Worm (Caenorhabditis elegans) whole organism, L2 larva: Measurements from ENCODE around the gene F20D6.10.

ENCODE experiments used
- C34F6.9 ChIP-seq: fragments of 150-350 bp; optimal IDR thresholded peaks from 2 replicates; lab custom pipeline; 2014; ENCODE audit warnings: missing biosample characterization, missing genetic modification characterization
- F13H6.1 ChIP-seq: sonication (generic microtip); optimal IDR thresholded peaks from 2 replicates; lab custom pipeline; 2016; ENCODE audit warnings: missing genetic modification characterization, missing compliant biosample characterization
- R02D3.7 ChIP-seq: fragments of 150-350 bp; optimal IDR thresholded peaks from 2 replicates; lab custom pipeline; 2014; ENCODE audit warnings: missing biosample characterization, missing genetic modification characterization
- Y55F3AM.14 ChIP-seq: fragments of 200-800 bp; sonication (Bioruptor generic); optimal IDR thresholded peaks from 2 replicates; lab custom pipeline; 2018; ENCODE audit warnings: mild to moderate bottlenecking, missing genetic modification characterization, missing compliant biosample characterization
- ZK546.5 ChIP-seq: sonication (generic microtip); optimal IDR thresholded peaks from 2 replicates; lab custom pipeline; 2017; ENCODE audit warnings: missing biosample characterization, missing genetic modification characterization
- alr-1 ChIP-seq: fragments of 150-350 bp; optimal IDR thresholded peaks from 2 replicates; lab custom pipeline; 2014; ENCODE audit warnings: missing biosample characterization, missing genetic modification characterization
- aly-2 ChIP-seq: fragments of 150-350 bp; optimal IDR thresholded peaks from 2 replicates; lab custom pipeline; 2014; ENCODE audit warnings: missing biosample characterization, missing genetic modification characterization
- ama-1 ChIP-seq: fragments of 150-350 bp; optimal IDR thresholded peaks from 2 replicates; lab custom pipeline; 2018; ENCODE audit warnings: inconsistent platforms
- blmp-1 ChIP-seq: sonication (generic microtip); optimal IDR thresholded peaks from 2 replicates; lab custom pipeline; 2017; ENCODE audit warnings: missing genetic modification characterization, mild to moderate bottlenecking, missing compliant biosample characterization, antibody characterized with exemption, moderate library complexity; ENCODE audit not compliant: insufficient read depth
- ceh-16 ChIP-seq: fragments of 150-350 bp; optimal IDR thresholded peaks from 2 replicates; lab custom pipeline; 2014; ENCODE audit warnings: missing biosample characterization, missing genetic modification characterization
- ceh-82 ChIP-seq: fragments of 150-350 bp; optimal IDR thresholded peaks from 2 replicates; lab custom pipeline; 2014; ENCODE audit warnings: missing biosample characterization, missing genetic modification characterization
- crh-2 ChIP-seq: sonication (generic microtip); optimal IDR thresholded peaks from 2 replicates; lab custom pipeline; 2017; ENCODE audit warnings: missing biosample characterization, missing genetic modification characterization
- dmd-4 ChIP-seq: sonication (generic microtip); optimal IDR thresholded peaks from 2 replicates; lab custom pipeline; 2017; ENCODE audit warnings: missing biosample characterization, missing genetic modification characterization
- egl-27 ChIP-seq: sonication (generic microtip); optimal IDR thresholded peaks from 3 replicates; lab custom pipeline; 2017; ENCODE audit warnings: missing biosample characterization, missing genetic modification reagents, missing genetic modification characterization
- elt-1 ChIP-seq: fragments of 150-350 bp; optimal IDR thresholded peaks from 2 replicates; lab custom pipeline; 2014; ENCODE audit warnings: missing biosample characterization, missing genetic modification characterization
- elt-3 ChIP-seq: sonication (generic microtip); optimal IDR thresholded peaks from 2 replicates; lab custom pipeline; 2017; ENCODE audit warnings: missing biosample characterization, missing genetic modification characterization
- fos-1 ChIP-seq: fragments of 150-350 bp; optimal IDR thresholded peaks from 2 replicates; lab custom pipeline; 2014; ENCODE audit warnings: missing biosample characterization, missing genetic modification characterization
- gmeb-1 ChIP-seq: fragments of 150-350 bp; optimal IDR thresholded peaks from 2 replicates; lab custom pipeline; 2014; ENCODE audit warnings: missing biosample characterization, missing genetic modification characterization
- lin-13 ChIP-seq: fragments of 150-350 bp; optimal IDR thresholded peaks from 2 replicates; lab custom pipeline; 2014; ENCODE audit warnings: missing biosample characterization, missing genetic modification reagents, missing genetic modification characterization
- lin-39 ChIP-seq: fragments of 150-350 bp; optimal IDR thresholded peaks from 2 replicates; lab custom pipeline; 2014; ENCODE audit warnings: missing biosample characterization, missing genetic modification reagents, missing genetic modification characterization
- lsy-2 ChIP-seq, 2 experiments: fragments of 150-350 bp in 1 of 2; sonication (generic microtip) in 1 of 2; optimal IDR thresholded peaks; 2 replicates each; lab custom pipeline; 2014 to 2017; ENCODE audit warnings: missing biosample characterization in 2 of 2, missing genetic modification characterization in 2 of 2
- mab-5 ChIP-seq: fragments of 150-350 bp; optimal IDR thresholded peaks from 2 replicates; lab custom pipeline; 2014; ENCODE audit warnings: missing biosample characterization, missing genetic modification characterization
- mbf-1 ChIP-seq: sonication (generic microtip); optimal IDR thresholded peaks from 2 replicates; lab custom pipeline; 2017; ENCODE audit warnings: missing biosample characterization, missing genetic modification characterization
- mdl-1 ChIP-seq, 2 experiments: fragments of 150-350 bp in 1 of 2; sonication (generic microtip) in 1 of 2; optimal IDR thresholded peaks; 2 replicates each; lab custom pipeline; 2017; ENCODE audit warnings: missing biosample characterization in 2 of 2, missing genetic modification characterization in 2 of 2
- nhr-10 ChIP-seq: sonication (generic microtip); optimal IDR thresholded peaks from 2 replicates; lab custom pipeline; 2017; ENCODE audit warnings: missing biosample characterization, missing genetic modification characterization
- nhr-11 ChIP-seq: fragments of 150-350 bp; optimal IDR thresholded peaks from 2 replicates; lab custom pipeline; 2014; ENCODE audit warnings: missing biosample characterization, missing genetic modification characterization
- nhr-12 ChIP-seq: fragments of 150-350 bp; optimal IDR thresholded peaks from 2 replicates; lab custom pipeline; 2014; ENCODE audit warnings: missing biosample characterization, missing genetic modification characterization
- nhr-129 ChIP-seq: fragments of 150-350 bp; optimal IDR thresholded peaks from 2 replicates; lab custom pipeline; 2014; ENCODE audit warnings: missing biosample characterization, missing genetic modification characterization
- nhr-21 ChIP-seq: fragments of 150-350 bp; optimal IDR thresholded peaks from 2 replicates; lab custom pipeline; 2014; ENCODE audit warnings: missing biosample characterization, missing genetic modification characterization
- nhr-237 ChIP-seq: fragments of 150-350 bp; optimal IDR thresholded peaks from 2 replicates; lab custom pipeline; 2014; ENCODE audit warnings: missing biosample characterization, missing genetic modification characterization
- nhr-25 ChIP-seq: fragments of 150-350 bp; sonication (generic microtip); optimal IDR thresholded peaks from 3 replicates; lab custom pipeline; 2014; ENCODE audit warnings: missing biosample characterization, missing genetic modification characterization
- nhr-6 ChIP-seq: fragments of 150-350 bp; optimal IDR thresholded peaks from 2 replicates; lab custom pipeline; 2014; ENCODE audit warnings: missing biosample characterization, missing genetic modification characterization
- nhr-77 ChIP-seq: fragments of 150-350 bp; optimal IDR thresholded peaks from 2 replicates; lab custom pipeline; 2014; ENCODE audit warnings: missing biosample characterization, missing genetic modification characterization
- peb-1 ChIP-seq: fragments of 150-350 bp; optimal IDR thresholded peaks from 2 replicates; lab custom pipeline; 2014; ENCODE audit warnings: missing biosample characterization, missing genetic modification characterization
- sem-4 ChIP-seq: fragments of 150-350 bp; optimal IDR thresholded peaks from 2 replicates; lab custom pipeline; 2014; ENCODE audit warnings: missing biosample characterization, missing genetic modification reagents, missing genetic modification characterization
- skn-1 ChIP-seq: sonication (generic microtip); optimal IDR thresholded peaks from 2 replicates; lab custom pipeline; 2017; ENCODE audit warnings: missing biosample characterization, missing genetic modification characterization
- sma-3 ChIP-seq: sonication (generic microtip); optimal IDR thresholded peaks from 2 replicates; lab custom pipeline; 2016; ENCODE audit warnings: missing genetic modification reagents, missing genetic modification characterization, missing compliant biosample characterization
- sma-9 ChIP-seq, 2 experiments: fragments of 150-350 bp in 1 of 2; sonication (generic microtip) in 1 of 2; optimal IDR thresholded peaks; 2 replicates each; lab custom pipeline; 2014 to 2016; ENCODE audit warnings: missing genetic modification characterization in 2 of 2, mild to moderate bottlenecking in 1 of 2, missing biosample characterization in 1 of 2, missing compliant biosample characterization in 1 of 2, missing genetic modification reagents in 1 of 2, moderate library complexity in 1 of 2
- snpc-4 ChIP-seq: fragments of 150-350 bp; optimal IDR thresholded peaks from 2 replicates; lab custom pipeline; 2014; ENCODE audit warnings: missing biosample characterization, missing genetic modification characterization
- unc-55 ChIP-seq: fragments of 150-350 bp; sonication (generic microtip); optimal IDR thresholded peaks from 3 replicates; lab custom pipeline; 2014; ENCODE audit warnings: missing biosample characterization, missing genetic modification reagents, missing genetic modification characterization
- unc-62 ChIP-seq: fragments of 150-350 bp; optimal IDR thresholded peaks from 2 replicates; lab custom pipeline; 2014; ENCODE audit warnings: missing biosample characterization, missing genetic modification reagents, missing genetic modification characterization
- zag-1 ChIP-seq: fragments of 150-350 bp; optimal IDR thresholded peaks from 2 replicates; lab custom pipeline; 2014; ENCODE audit warnings: missing biosample characterization, missing genetic modification characterization
- ztf-1 ChIP-seq: fragments of 200-800 bp; sonication (Bioruptor generic); conservative IDR thresholded peaks from 2 replicates; pipeline ENCODE4 v1.3.6; 2022; ENCODE audit warnings: missing genetic modification characterization, missing compliant biosample characterization
- ztf-11 ChIP-seq: sonication (generic microtip); optimal IDR thresholded peaks from 2 replicates; lab custom pipeline; 2017; ENCODE audit warnings: missing biosample characterization, missing genetic modification characterization

F20D6.10 gene

ce11 chrV:8239928-8240327, 44.2 kb upstream of the F20D6.10 start, which contains the start of gene C16D9.3:
TSS of gene C16D9.3 (minus strand) at chrV:8240028.
- TF ChIP-seq nhr-10 (tag; lab: Kevin White, UChicago) (no peak), ceh-16 (tag; lab: Kevin White, UChicago) (no peak), dmd-4 (tag; lab: Kevin White, UChicago) (no peak), alr-1 (no peak), ztf-1 (GFP tag; lab: Robert Waterston, UW) (no peak), fos-1 (tag; lab: Kevin White, UChicago) (no peak), nhr-11 (tag; lab: Kevin White, UChicago) (no peak), nhr-129 (tag; lab: Kevin White, UChicago) (no peak), nhr-12 (tag; lab: Kevin White, UChicago) (no peak), blmp-1 (no peak), F13H6.1 (tag; lab: Kevin White, UChicago) (no peak), skn-1 (tag; lab: Kevin White, UChicago) (no peak), ceh-82 (tag; lab: Kevin White, UChicago) (no peak), ZK546.5 (tag; lab: Kevin White, UChicago) (no peak), lsy-2 (tag; optimal IDR thresholded peaks at IDR 0.05; lab: Kevin White, UChicago) (no peak), sma-3 (GFP tag; lab: Kevin White, UChicago) (no peak)

DNA sequence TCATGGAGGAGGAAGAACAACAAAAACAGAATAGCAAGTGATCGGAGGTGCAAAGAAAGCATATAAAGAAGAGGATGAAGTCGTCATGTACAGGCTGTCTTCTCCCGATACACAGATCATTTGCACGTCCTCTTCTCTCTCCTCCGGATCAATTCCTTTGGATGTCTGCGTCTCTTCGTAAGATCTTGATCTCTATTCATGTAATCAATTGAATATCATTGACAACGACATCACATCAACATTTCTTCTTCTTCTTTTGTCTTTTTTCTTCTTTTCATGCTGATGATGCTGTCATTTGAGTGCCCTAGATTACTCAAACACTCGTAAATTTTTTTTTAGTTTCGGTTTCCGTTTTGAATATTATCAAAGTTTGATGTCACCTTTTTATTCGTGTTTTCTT, 42.6 kb upstream of the F20D6.10 start, which contains the start of gene rol-3:
Gene rol-3, minus strand, starts transcription at position 120 of the 400 bp plus-strand sequence.
- TF ChIP-seq dmd-4 (tag; lab: Kevin White, UChicago): no peak
- no peak for TF ChIP-seq ceh-16 (tag; lab: Kevin White, UChicago)
- no peak for TF ChIP-seq blmp-1
- TF ChIP-seq nhr-12 (tag; lab: Kevin White, UChicago): no peak
- TF ChIP-seq skn-1 (tag; lab: Kevin White, UChicago): no peak
- no peak for TF ChIP-seq nhr-77 (tag; lab: Kevin White, UChicago)
- TF ChIP-seq elt-1 (tag; lab: Kevin White, UChicago): no peak
- no peak for TF ChIP-seq C34F6.9
- no peak for TF ChIP-seq ama-1
- no peak for TF ChIP-seq F13H6.1 (tag; lab: Kevin White, UChicago)
- no peak for TF ChIP-seq R02D3.7 (tag; lab: Kevin White, UChicago)
- TF ChIP-seq nhr-21 (tag; lab: Kevin White, UChicago): peak; percentile 60
- no peak for TF ChIP-seq ztf-11 (tag; lab: Kevin White, UChicago)
- no peak for TF ChIP-seq unc-55
- no peak for TF ChIP-seq peb-1
- peak; percentile 3 for TF ChIP-seq sma-3 (GFP tag; lab: Kevin White, UChicago)
- peak in 1 of 2 experiments; percentile 44 for TF ChIP-seq lsy-2 (tag; optimal IDR thresholded peaks at IDR 0.05; lab: Kevin White, UChicago)
- no peak for TF ChIP-seq ztf-1 (GFP tag; lab: Robert Waterston, UW)
- TF ChIP-seq zag-1 (tag; lab: Kevin White, UChicago): no peak
- no peak for TF ChIP-seq ceh-82 (tag; lab: Kevin White, UChicago)
- no peak for TF ChIP-seq snpc-4 (tag; lab: Kevin White, UChicago)
- no peak for TF ChIP-seq elt-3 (tag; lab: Kevin White, UChicago)
- TF ChIP-seq nhr-237 (tag; lab: Kevin White, UChicago): no peak
- TF ChIP-seq lin-13 (GFP tag; lab: Kevin White, UChicago): no peak
- TF ChIP-seq Y55F3AM.14 (GFP tag; lab: Kevin White, UChicago): no peak
- peak; percentile 26 for TF ChIP-seq fos-1 (tag; lab: Kevin White, UChicago)

- TF ChIP-seq sma-3 (GFP tag; lab: Kevin White, UChicago) (peak; percentile 54), fos-1 (tag; lab: Kevin White, UChicago) (no peak), gmeb-1 (peak; percentile 6), dmd-4 (tag; lab: Kevin White, UChicago) (no peak), nhr-129 (tag; lab: Kevin White, UChicago) (peak; percentile 45), lin-13 (GFP tag; lab: Kevin White, UChicago) (no peak), nhr-11 (tag; lab: Kevin White, UChicago) (no peak), mdl-1 (tag; optimal IDR thresholded peaks at IDR 0.05; lab: Kevin White, UChicago) (no peak), nhr-10 (tag; lab: Kevin White, UChicago) (no peak), lsy-2 (tag; optimal IDR thresholded peaks at IDR 0.05; lab: Kevin White, UChicago) (no peak), nhr-77 (tag; lab: Kevin White, UChicago) (no peak), crh-2 (peak; percentile 48), mbf-1 (tag; lab: Kevin White, UChicago) (no peak), sma-9 (GFP tag; optimal IDR thresholded peaks at IDR 0.05; lab: Kevin White, UChicago) (no peak), sma-9 (tag; optimal IDR thresholded peaks at IDR 0.05; lab: Kevin White, UChicago) (no peak), ztf-11 (tag; lab: Kevin White, UChicago) (no peak), unc-62 (GFP tag; lab: Kevin White, UChicago) (no peak), Y55F3AM.14 (GFP tag; lab: Kevin White, UChicago) (no peak), mab-5 (tag; lab: Kevin White, UChicago) (no peak), ceh-16 (tag; lab: Kevin White, UChicago) (no peak), elt-3 (tag; lab: Kevin White, UChicago) (no peak), nhr-25 (tag; lab: Kevin White, UChicago) (no peak), zag-1 (tag; lab: Kevin White, UChicago) (no peak), nhr-237 (tag; lab: Kevin White, UChicago) (no peak), elt-1 (tag; lab: Kevin White, UChicago) (no peak), nhr-6 (no peak), nhr-12 (tag; lab: Kevin White, UChicago) (no peak), lin-39 (tag; lab: Kevin White, UChicago) (no peak), snpc-4 (tag; lab: Kevin White, UChicago) (peak; percentile 49), ZK546.5 (tag; lab: Kevin White, UChicago) (no peak), C34F6.9 (peak; percentile 6), aly-2 (tag; lab: Kevin White, UChicago) (no peak), peb-1 (no peak), nhr-21 (tag; lab: Kevin White, UChicago) (peak; percentile 29), egl-27 (tag; lab: Kevin White, UChicago) (no peak), blmp-1 (no peak), R02D3.7 (tag; lab: Kevin White, UChicago) (no peak), sem-4 (no peak)
Measured at ce11 chrV:8235331-8235730, 39.6 kb upstream of the F20D6.10 start.
